Worm (Caenorhabditis elegans) whole organism, L1 larva: ENCODE measurements around the gene C43H6.12.

Source experiments
- C16A3.4 ChIP-seq: fragments of 150-350 bp; optimal IDR thresholded peaks from 2 replicates; lab custom pipeline; 2014; ENCODE audit warnings: missing biosample characterization, missing genetic modification characterization
- dsc-1 ChIP-seq: sonication (generic microtip); optimal IDR thresholded peaks from 2 replicates; lab custom pipeline; 2016; ENCODE audit warnings: mild to moderate bottlenecking, missing genetic modification characterization, missing compliant biosample characterization
- efl-1 ChIP-seq, 4 experiments: fragments of 150-350 bp; optimal IDR thresholded peaks in 3 of 4; peaks in 1 of 4; 1 replicate in 1 of 4; 2 replicates in 3 of 4; lab custom pipeline; 2014; ENCODE audit warnings: missing biosample characterization in 2 of 4, missing genetic modification characterization in 2 of 4, missing genetic modification reagents in 2 of 4
- fkh-10 ChIP-seq: sonication (generic microtip); optimal IDR thresholded peaks from 2 replicates; lab custom pipeline; 2017; ENCODE audit warnings: missing biosample characterization, missing genetic modification reagents, missing genetic modification characterization
- irx-1 ChIP-seq: sonication (generic microtip); optimal IDR thresholded peaks from 2 replicates; lab custom pipeline; 2016; ENCODE audit warnings: missing genetic modification characterization, missing compliant biosample characterization
- lin-13 ChIP-seq: fragments of 150-350 bp; optimal IDR thresholded peaks from 2 replicates; lab custom pipeline; 2014; ENCODE audit warnings: missing biosample characterization, missing genetic modification reagents, missing genetic modification characterization
- lin-14 ChIP-seq: fragments of 200-800 bp; sonication (Bioruptor generic); optimal IDR thresholded peaks from 2 replicates; lab custom pipeline; 2018; ENCODE audit warnings: mild to moderate bottlenecking, missing genetic modification characterization, moderate library complexity, missing compliant biosample characterization
- mab-9 ChIP-seq: fragments of 200-800 bp; sonication (Bioruptor generic); IDR thresholded peaks from 2 replicates; pipeline ENCODE4 v1.3.6; 2022; ENCODE audit warnings: missing genetic modification reagents, missing genetic modification characterization, missing compliant biosample characterization
- nhr-28 ChIP-seq: fragments of 150-350 bp; optimal IDR thresholded peaks from 2 replicates; lab custom pipeline; 2014; ENCODE audit warnings: missing biosample characterization, missing genetic modification characterization
- nhr-71 ChIP-seq: sonication (generic microtip); optimal IDR thresholded peaks from 2 replicates; lab custom pipeline; 2016; ENCODE audit warnings: mild to moderate bottlenecking, missing genetic modification characterization, moderate library complexity, missing compliant biosample characterization
- pag-3 ChIP-seq: sonication (generic microtip); optimal IDR thresholded peaks from 2 replicates; lab custom pipeline; 2017; ENCODE audit warnings: missing genetic modification characterization, mild to moderate bottlenecking, missing compliant biosample characterization, antibody characterized with exemption, borderline replicate concordance; ENCODE audit not compliant: insufficient read depth
- sox-4 ChIP-seq: sonication (generic microtip); optimal IDR thresholded peaks from 2 replicates; lab custom pipeline; 2016; ENCODE audit warnings: missing genetic modification characterization, missing compliant biosample characterization
- sptf-1 ChIP-seq: fragments of 150-350 bp; optimal IDR thresholded peaks from 2 replicates; lab custom pipeline; 2014; ENCODE audit warnings: missing biosample characterization, missing genetic modification characterization
- unc-86 ChIP-seq: sonication (generic microtip); optimal IDR thresholded peaks from 2 replicates; lab custom pipeline; 2016; ENCODE audit warnings: missing genetic modification characterization, missing compliant biosample characterization
- ztf-11 ChIP-seq, 2 experiments: sonication (generic microtip); optimal IDR thresholded peaks; 2 replicates each; lab custom pipeline; 2016 to 2017; ENCODE audit warnings: missing genetic modification characterization in 2 of 2, missing biosample characterization in 1 of 2, missing compliant biosample characterization in 1 of 2

C43H6.12 gene

DNA sequence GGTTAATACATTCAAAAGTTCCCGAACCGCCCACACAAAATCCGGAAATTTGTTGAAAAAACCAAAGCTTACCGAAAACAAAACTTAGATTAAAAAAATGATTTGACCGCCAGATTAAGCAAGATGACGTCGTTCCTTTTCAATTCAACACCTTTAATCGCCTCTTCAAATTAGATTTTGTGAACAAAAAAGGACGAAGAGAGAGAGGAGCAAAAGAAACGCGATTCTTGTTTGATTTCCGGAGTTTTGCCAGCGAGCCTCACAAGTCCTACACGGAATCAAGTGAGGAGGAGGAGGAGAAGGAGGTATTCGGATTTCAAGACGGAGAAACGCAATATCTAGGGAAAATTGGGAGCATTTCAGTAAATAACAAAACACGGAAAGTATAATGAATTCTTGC is 48.1 kb downstream of the C43H6.12 start:
- TF ChIP-seq irx-1 (tag; lab: Kevin White, UChicago) = peak; percentile 13
- TF ChIP-seq dsc-1 (tag; lab: Kevin White, UChicago) = peak; percentile 20
- no peak for TF ChIP-seq ztf-11 (tag; optimal IDR thresholded peaks at IDR 0.05; lab: Kevin White, UChicago)
- no peak for TF ChIP-seq nhr-28 (tag; lab: Kevin White, UChicago)
- no peak for TF ChIP-seq unc-86
- no peak for TF ChIP-seq pag-3 (tag; lab: Kevin White, UChicago)
- TF ChIP-seq fkh-10 (GFP tag; lab: Kevin White, UChicago) = peak; percentile 82
- TF ChIP-seq efl-1 (optimal IDR thresholded peaks at IDR 0.05; lab: Kevin White, UChicago) = no peak
- TF ChIP-seq efl-1 (GFP tag; optimal IDR thresholded peaks at IDR 0.05 in 1 of 2; lab: Kevin White, UChicago) = peak in 1 of 2 experiments; percentile 32
- TF ChIP-seq C16A3.4 (tag; lab: Kevin White, UChicago) = no peak
- TF ChIP-seq sptf-1 (tag; lab: Kevin White, UChicago) = no peak
- no peak for TF ChIP-seq sox-4
- no peak for TF ChIP-seq mab-9
- TF ChIP-seq lin-14 = peak; percentile 3
- TF ChIP-seq lin-13 (GFP tag; lab: Kevin White, UChicago) = no peak
- no peak for TF ChIP-seq nhr-71 (tag; lab: Kevin White, UChicago)
